Worm (Caenorhabditis elegans): ENCODE measurements around the gene tkr-1.
"Not testable (repeated sequence)": the region's sequence is repeated elsewhere in the genome, so short reads cannot be mapped to it uniquely, and the experiment has no call there.

Gene tkr-1

ce11 chrIII:9406600-9406999 lies 23.0 kb downstream of the tkr-1 start, which contains the start of gene T26G10.1 (continued):
- TF ChIP-seq Y105C5A.15 (GFP tag; IDR thresholded peaks at IDR 0.05), result no peak
- TF ChIP-seq nhr-77 (tag; optimal IDR thresholded peaks at IDR 0.05), result no peak
- peak; percentile 3 for TF ChIP-seq F37D6.2 (tag; optimal IDR thresholded peaks at IDR 0.05)
- TF ChIP-seq daf-19 (GFP tag; conservative IDR thresholded peaks at IDR 0.05), result no peak
- TF ChIP-seq skn-1 (tag; optimal IDR thresholded peaks at IDR 0.05), result no peak
- peak; percentile 42 for TF ChIP-seq unc-130 (GFP tag; optimal IDR thresholded peaks at IDR 0.05)
- no peak for TF ChIP-seq D1046.2 (GFP tag; IDR thresholded peaks at IDR 0.05)
- peak; percentile 13 for TF ChIP-seq F49E8.2 (tag; optimal IDR thresholded peaks at IDR 0.05; ENCODE audit: borderline replicate concordance)
- TF ChIP-seq pqm-1 (tag; optimal IDR thresholded peaks at IDR 0.05), result no peak
- peak; percentile 73 for TF ChIP-seq T20F7.1 (GFP tag; optimal IDR thresholded peaks at IDR 0.05)
- no peak for TF ChIP-seq unc-62 (GFP tag; optimal IDR thresholded peaks at IDR 0.05 in 1 of 2)
- no peak for TF ChIP-seq unc-62 (tag; optimal IDR thresholded peaks at IDR 0.05)
- TF ChIP-seq hlh-30 (tag; optimal IDR thresholded peaks at IDR 0.05; ENCODE audit: insufficient read depth), result peak; percentile 34
- no peak for TF ChIP-seq aly-2 (tag; optimal IDR thresholded peaks at IDR 0.05)
- TF ChIP-seq daf-8 (GFP tag; IDR thresholded peaks at IDR 0.05), result no peak
- 0 out of 2 replicates have a peak, but pooled peaks have one; percentile 59 for TF ChIP-seq dmd-9 (GFP tag; IDR thresholded peaks at IDR 0.05)
- peak; percentile 95 for TF ChIP-seq lin-38 (GFP tag; IDR thresholded peaks at IDR 0.05)
- no peak for TF ChIP-seq mxl-2 (GFP tag; conservative IDR thresholded peaks at IDR 0.05)
- TF ChIP-seq ceh-32 (tag; optimal IDR thresholded peaks at IDR 0.05; ENCODE audit: poor library complexity), result no peak
- TF ChIP-seq nhr-25 (tag; optimal IDR thresholded peaks at IDR 0.05; ENCODE audit: borderline replicate concordance, insufficient read depth), result no peak
- peak; percentile 88 for TF ChIP-seq aha-1 (tag)
- peak; percentile 58; the same call in 1 of the 2 replicates for TF ChIP-seq pha-4 (GFP tag; IDR thresholded peaks at IDR 0.05)
- no peak for TF ChIP-seq pha-4 (tag; optimal IDR thresholded peaks at IDR 0.05)
- no peak for TF ChIP-seq cey-2 (tag; optimal IDR thresholded peaks at IDR 0.05; ENCODE audit: borderline replicate concordance, insufficient read depth)
- peak; percentile 59 for TF ChIP-seq duxl-1 (tag; optimal IDR thresholded peaks at IDR 0.05; ENCODE audit: poor library complexity)
- peak; percentile 72 for TF ChIP-seq Y48G9A.11 (GFP tag; IDR thresholded peaks at IDR 0.05)
- peak; percentile 68 for TF ChIP-seq dpl-1 (GFP tag; optimal IDR thresholded peaks at IDR 0.05)
- TF ChIP-seq snpc-4 (tag; optimal IDR thresholded peaks at IDR 0.05), result no peak
- no peak for TF ChIP-seq lir-3 (tag; optimal IDR thresholded peaks at IDR 0.05)
- TF ChIP-seq ctbp-1 (GFP tag; IDR thresholded peaks at IDR 0.05), result peak; percentile 56; the same call in 1 of the 2 replicates
- no peak for TF ChIP-seq nhr-11 (tag; optimal IDR thresholded peaks at IDR 0.05)
- peak; percentile 66 for TF ChIP-seq T26A8.4 (GFP tag; IDR thresholded peaks at IDR 0.05)
- TF ChIP-seq ceh-44 (GFP tag; IDR thresholded peaks at IDR 0.05), result peak; percentile 71; the same call in 1 of the 2 replicates
- TF ChIP-seq mep-1 (tag; optimal IDR thresholded peaks at IDR 0.05), result peak; percentile 67
- TF ChIP-seq hlh-11 (tag; optimal IDR thresholded peaks at IDR 0.05), result peak; percentile 59
- TF ChIP-seq ceh-20 (GFP tag; IDR thresholded peaks at IDR 0.05), result 0 out of 2 replicates have a peak, but pooled peaks have one; percentile 45
- no peak for TF ChIP-seq spr-1 (tag; optimal IDR thresholded peaks at IDR 0.05)

ce11 chrIII:9408304-9408703 lies 24.7 kb downstream of the tkr-1 start:
- TF ChIP-seq lin-38 (GFP tag; IDR thresholded peaks at IDR 0.05) (peak; percentile 98), set-16 (GFP tag; IDR thresholded peaks at IDR 0.05) (peak; percentile 63), mdt-29 (GFP tag; IDR thresholded peaks at IDR 0.05) (0 out of 2 replicates have a peak, but pooled peaks have one; percentile 28), vab-7 (GFP tag; IDR thresholded peaks at IDR 0.05) (peak; percentile 88), D1046.2 (GFP tag; IDR thresholded peaks at IDR 0.05) (0 out of 2 replicates have a peak, but pooled peaks have one; percentile 55), tra-1 (GFP tag; IDR thresholded peaks at IDR 0.05) (peak; percentile 66; the same call in 1 of the 2 replicates), madf-5 (GFP tag; IDR thresholded peaks at IDR 0.05) (0 out of 4 replicates have a peak, but pooled peaks of 1 of the 2 experiments have one; percentile 19), F49E8.2 (tag; optimal IDR thresholded peaks at IDR 0.05; ENCODE audit: borderline replicate concordance) (peak; percentile 69), dmd-9 (GFP tag; IDR thresholded peaks at IDR 0.05) (0 out of 2 replicates have a peak, but pooled peaks have one; percentile 38), arid-1 (GFP tag; conservative IDR thresholded peaks at IDR 0.05) (peak; percentile 69; the same call in 1 of the 2 replicates), unc-130 (GFP tag; optimal IDR thresholded peaks at IDR 0.05) (peak; percentile 84), snpc-4 (tag; optimal IDR thresholded peaks at IDR 0.05) (peak; percentile 68), snpc-1.2 (GFP tag; IDR thresholded peaks at IDR 0.05) (peak; percentile 74), ceh-44 (GFP tag; IDR thresholded peaks at IDR 0.05) (peak; percentile 96), pha-4 (GFP tag; IDR thresholded peaks at IDR 0.05) (peak; percentile 41; the same call in 1 of the 2 replicates), aha-1 (tag) (peak; percentile 26), ZK337.2 (GFP tag; IDR thresholded peaks at IDR 0.05) (peak; percentile 43; the same call in 1 of the 2 replicates), Y48G9A.11 (GFP tag; IDR thresholded peaks at IDR 0.05) (peak; percentile 97), ceh-20 (GFP tag; IDR thresholded peaks at IDR 0.05) (peak; percentile 51; the same call in 1 of the 2 replicates), nhr-42 (GFP tag; IDR thresholded peaks at IDR 0.05) (peak; percentile 66; the same call in 1 of the 2 replicates)
- TF ChIP-seq pha-4 (tag; optimal IDR thresholded peaks at IDR 0.05), result not testable (repeated sequence)
